Fruit fly (Drosophila melanogaster): ENCODE data around the gene CG9040.

The CG9040 gene

DNA sequence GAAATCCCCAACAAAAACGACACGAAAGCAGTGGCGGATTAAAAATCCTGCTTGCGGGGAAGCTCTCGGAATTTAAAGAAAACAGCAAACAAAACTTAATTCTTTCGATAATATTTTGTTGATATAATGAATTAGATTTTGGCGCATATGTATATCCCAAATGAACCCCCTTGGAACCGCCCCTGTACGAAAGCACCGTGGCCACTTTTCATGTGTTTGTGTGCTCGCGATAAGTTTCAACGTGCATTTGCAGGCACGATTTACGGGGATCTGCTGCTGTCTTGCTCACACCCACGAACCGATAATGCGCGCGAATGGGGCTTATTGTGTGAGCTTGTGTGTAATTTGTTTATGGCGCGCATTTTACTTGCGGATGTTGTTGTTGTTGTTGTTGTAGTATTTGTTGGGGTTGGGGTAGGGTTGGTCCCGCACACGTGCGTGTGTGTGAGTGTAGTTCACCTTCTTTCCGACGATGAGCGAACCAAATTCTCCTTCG is 17.3 kb downstream of the CG9040 start (continued):
- TF ChIP-seq CG1603 (tag; optimal IDR thresholded peaks at IDR 0.05) (peak; percentile 96), lov (optimal IDR thresholded peaks at IDR 0.05) (no peak), lov (GFP tag; IDR thresholded peaks at IDR 0.05) (peak; percentile 90), ato (GFP tag; IDR thresholded peaks at IDR 0.05; ENCODE audit: partially characterized antibody) (no peak), CG10565 (GFP tag; optimal IDR thresholded peaks at IDR 0.05) (peak; percentile 87), al (GFP tag; IDR thresholded peaks at IDR 0.05) (peak; percentile 76; the same call in 1 of the 2 replicates), sc (optimal IDR thresholded peaks at IDR 0.05) (no peak), sc (GFP tag; optimal IDR thresholded peaks at IDR 0.05) (peak; percentile 85), CG12071 (GFP tag; optimal IDR thresholded peaks at IDR 0.05) (peak; percentile 95), Xbp1 (GFP tag; optimal IDR thresholded peaks at IDR 0.05) (peak; percentile 97), HHEX (GFP tag; optimal IDR thresholded peaks at IDR 0.05) (peak; percentile 93), fd96Cb (tag; optimal IDR thresholded peaks at IDR 0.05) (peak; percentile 97), CG12942 (GFP tag; optimal IDR thresholded peaks at IDR 0.05) (peak; percentile 94), eyg (GFP tag; optimal IDR thresholded peaks at IDR 0.05) (peak; percentile 93), caup (GFP tag; optimal IDR thresholded peaks at IDR 0.05; ENCODE audit: severe bottlenecking) (peak; percentile 95), tna (GFP tag; IDR thresholded peaks at IDR 0.05; ENCODE audit: partially characterized antibody) (no peak), CG8089 (GFP tag; optimal IDR thresholded peaks at IDR 0.05) (peak; percentile 91), Side (GFP tag; optimal IDR thresholded peaks at IDR 0.05) (peak; percentile 94), usp (GFP tag; optimal IDR thresholded peaks at IDR 0.05) (no peak), Trl (optimal IDR thresholded peaks at IDR 0.05) (no peak), Trl (GFP tag; optimal IDR thresholded peaks at IDR 0.05) (peak; percentile 96), CG10274 (GFP tag; optimal IDR thresholded peaks at IDR 0.05) (peak; percentile 81), CG12299 (tag; optimal IDR thresholded peaks at IDR 0.05) (peak; percentile 89), CG15479 (GFP tag; optimal IDR thresholded peaks at IDR 0.05) (no peak), CG17612 (GFP tag; IDR thresholded peaks at IDR 0.05) (peak; percentile 85), bab2 (GFP tag; optimal IDR thresholded peaks at IDR 0.05) (peak; percentile 97), pfk (GFP tag; optimal IDR thresholded peaks at IDR 0.05) (no peak), Hr3 (GFP tag; optimal IDR thresholded peaks at IDR 0.05) (peak; percentile 93), NFAT (GFP tag; IDR thresholded peaks at IDR 0.05) (peak; percentile 90), H15 (GFP tag; IDR thresholded peaks at IDR 0.05) (peak; percentile 96), gem (tag; optimal IDR thresholded peaks at IDR 0.05) (peak; percentile 97), CG10462 (GFP tag; optimal IDR thresholded peaks at IDR 0.05) (peak; percentile 86), E2f1 (GFP tag; IDR thresholded peaks at IDR 0.05) (peak; percentile 89), Atf6 (GFP tag; IDR thresholded peaks at IDR 0.05) (peak; percentile 92), CG18476 (GFP tag; optimal IDR thresholded peaks at IDR 0.05) (peak; percentile 88), Mes4 (GFP tag; optimal IDR thresholded peaks at IDR 0.05) (peak; percentile 95), Lim3 (GFP tag; IDR thresholded peaks at IDR 0.05) (peak; percentile 80), CG2889 (GFP tag; IDR thresholded peaks at IDR 0.05) (peak; percentile 95), CG10431 (GFP tag; optimal IDR thresholded peaks at IDR 0.05) (peak; percentile 82), ken (GFP tag; IDR thresholded peaks at IDR 0.05) (peak; percentile 99), BtbVII (GFP tag; optimal IDR thresholded peaks at IDR 0.05) (peak; percentile 92), CG13775 (GFP tag; optimal IDR thresholded peaks at IDR 0.05) (peak; percentile 85), CG6175 (GFP tag; IDR thresholded peaks at IDR 0.05) (0 out of 3 replicates have a peak, but pooled peaks have one; percentile 40), Gug (GFP tag; IDR thresholded peaks at IDR 0.05) (peak; percentile 79), PHDP (tag; optimal IDR thresholded peaks at IDR 0.05) (peak; percentile 96), jigr1 (GFP tag; IDR thresholded peaks at IDR 0.05) (peak; percentile 77; the same call in 2 of the 3 replicates), Neu2 (GFP tag; optimal IDR thresholded peaks at IDR 0.05; ENCODE audit: borderline replicate concordance) (peak; percentile 58), CG17802 (tag; optimal IDR thresholded peaks at IDR 0.05) (peak; percentile 81), fd102C (GFP tag; optimal IDR thresholded peaks at IDR 0.05) (peak; percentile 3), Deaf1 (tag; optimal IDR thresholded peaks at IDR 0.05) (peak; percentile 73), CG34422 (GFP tag; IDR thresholded peaks at IDR 0.05) (peak; percentile 97)
